Fruit fly (Drosophila melanogaster) whole organism, prepupa: Measurements from ENCODE around the gene CG3348.

Experiments used
- Blimp-1 ChIP-seq: fragments of 200-800 bp; sonication (Bioruptor generic); optimal IDR thresholded peaks from 3 replicates; lab custom pipeline; 2017; ENCODE audit warnings: missing biosample characterization, missing genetic modification characterization, mild to moderate bottlenecking, moderate library complexity, missing genetic modification reagents
- CG6854 ChIP-seq: fragments of 200-800 bp; sonication (Bioruptor generic); optimal IDR thresholded peaks from 2 replicates; lab custom pipeline; 2017; ENCODE audit warnings: missing biosample characterization, mild to moderate bottlenecking, missing genetic modification characterization
- Eip75B ChIP-seq: fragments of 200-800 bp; sonication (Bioruptor generic); optimal IDR thresholded peaks from 3 replicates; lab custom pipeline; 2016; ENCODE audit warnings: missing biosample characterization, missing genetic modification characterization
- Sox14 ChIP-seq: fragments of 200-800 bp; sonication (Bioruptor generic); optimal IDR thresholded peaks from 3 replicates; lab custom pipeline; 2016; ENCODE audit warnings: missing biosample characterization, missing genetic modification characterization
- dsx ChIP-seq: fragments of 200-800 bp; optimal IDR thresholded peaks from 3 replicates; lab custom pipeline; 2019; ENCODE audit warnings: missing biosample characterization, mild to moderate bottlenecking, missing genetic modification characterization, moderate library complexity; ENCODE audit not compliant: poor library complexity, severe bottlenecking
- esn ChIP-seq: fragments of 200-800 bp; sonication (Bioruptor generic); optimal IDR thresholded peaks from 2 replicates; lab custom pipeline; 2016; ENCODE audit warnings: missing biosample characterization, mild to moderate bottlenecking, missing genetic modification characterization, moderate library complexity
- fd85E ChIP-seq: fragments of 200-800 bp; sonication (Bioruptor generic); optimal IDR thresholded peaks from 3 replicates; lab custom pipeline; 2016; ENCODE audit warnings: missing biosample characterization, missing genetic modification characterization
- fkh ChIP-seq: fragments of 200-800 bp; sonication (Bioruptor generic); optimal IDR thresholded peaks from 3 replicates; lab custom pipeline; 2017; ENCODE audit warnings: missing biosample characterization, mild to moderate bottlenecking, missing genetic modification characterization, moderate library complexity
- lz ChIP-seq: fragments of 200-800 bp; sonication (Bioruptor generic); optimal IDR thresholded peaks from 3 replicates; lab custom pipeline; 2016; ENCODE audit warnings: missing biosample characterization, missing genetic modification characterization

The CG3348 gene

dm6 chr3R:27244412-27244741, 47.6 kb downstream of the CG3348 start:
- TF ChIP-seq fkh, result peak; percentile 89
- TF ChIP-seq Blimp-1 (GFP tag; lab: Kevin White, UChicago), result no peak
- TF ChIP-seq dsx (GFP tag; lab: Kevin White, UChicago), result no peak
- no peak for TF ChIP-seq Eip75B (GFP tag; lab: Kevin White, UChicago)
- TF ChIP-seq esn (GFP tag; lab: Kevin White, UChicago), result peak; percentile 3
- TF ChIP-seq Sox14 (GFP tag; lab: Kevin White, UChicago), result no peak
- TF ChIP-seq lz (GFP tag; lab: Kevin White, UChicago), result peak; percentile 5
- TF ChIP-seq CG6854 (GFP tag; lab: Kevin White, UChicago), result no peak
- no peak for TF ChIP-seq fd85E
